Worm (Caenorhabditis elegans): ENCODE measurements around the gene hsp-60.

- TF ChIP-seq lin-32 (GFP tag; optimal IDR thresholded peaks at IDR 0.05) (no peak), ceh-39 (tag; optimal IDR thresholded peaks at IDR 0.05) (no peak), unc-39 (tag; optimal IDR thresholded peaks at IDR 0.05) (no peak), hlh-1 (tag; optimal IDR thresholded peaks at IDR 0.05) (no peak), snpc-4 (tag; optimal IDR thresholded peaks at IDR 0.05) (no peak), M03D4.4 (tag; optimal IDR thresholded peaks at IDR 0.05) (no peak), nhr-76 (tag; optimal IDR thresholded peaks at IDR 0.05) (no peak)
Observed at ce11 chrIII:1618312-1618711, 1.2 kb upstream of the hsp-60 start.
